Worm (Caenorhabditis elegans) whole organism, L4/young adult: ENCODE results near the gene C52E2.4.

Source experiments
- W03F9.2 ChIP-seq: fragments of 150-350 bp; optimal IDR thresholded peaks from 2 replicates; lab custom pipeline; 2014; ENCODE audit warnings: missing biosample characterization, missing genetic modification characterization
- dao-5 ChIP-seq: sonication (generic microtip); optimal IDR thresholded peaks from 2 replicates; lab custom pipeline; 2016; ENCODE audit warnings: missing genotype, missing genetic modification characterization, moderate library complexity, missing compliant biosample characterization
- him-1 ChIP-seq: sonication (generic microtip); optimal IDR thresholded peaks from 2 replicates; lab custom pipeline; 2016; ENCODE audit warnings: missing genotype, missing genetic modification reagents, missing genetic modification characterization, missing compliant biosample characterization

ce11 chrII:1816053-1816452 is 26.9 kb upstream of the C52E2.4 start:
- TF ChIP-seq dao-5 (tag; lab: Kevin White, UChicago) (no peak), him-1 (tag; lab: Kevin White, UChicago) (no peak), W03F9.2 (tag; lab: Kevin White, UChicago) (no peak)
